Worm (Caenorhabditis elegans) whole organism, young adult: ENCODE data around the gene K06A1.2.

ENCODE experiments used
- B0261.1 ChIP-seq: sonication (generic microtip); optimal IDR thresholded peaks from 2 replicates; lab custom pipeline; 2016; ENCODE audit warnings: mild to moderate bottlenecking, missing genetic modification characterization, moderate library complexity, missing compliant biosample characterization
- B0336.3 ChIP-seq: fragments of 200-800 bp; sonication (Bioruptor generic); IDR thresholded peaks from 2 replicates; pipeline ENCODE4 v1.3.6; 2022; ENCODE audit warnings: missing genetic modification characterization, missing compliant biosample characterization
- F23B12.7 ChIP-seq: sonication (generic microtip); optimal IDR thresholded peaks from 2 replicates; lab custom pipeline; 2017; ENCODE audit warnings: missing genetic modification characterization, mild to moderate bottlenecking, missing compliant biosample characterization, antibody characterized with exemption, moderate library complexity; ENCODE audit not compliant: insufficient read depth
- F33H1.4 ChIP-seq: fragments of 200-800 bp; sonication (Bioruptor generic); IDR thresholded peaks from 2 replicates; pipeline ENCODE4 v1.3.6; 2022; ENCODE audit warnings: missing genetic modification reagents, missing genetic modification characterization, missing compliant biosample characterization
- F39B2.1 ChIP-seq: fragments of 200-800 bp; sonication (Bioruptor generic); IDR thresholded peaks from 2 replicates; pipeline ENCODE4 v1.3.6; 2022; ENCODE audit warnings: missing genetic modification reagents, missing genetic modification characterization, missing compliant biosample characterization
- F49E8.2 ChIP-seq: sonication (generic microtip); optimal IDR thresholded peaks from 3 replicates; lab custom pipeline; 2017; ENCODE audit warnings: missing genetic modification characterization, mild to moderate bottlenecking, missing compliant biosample characterization, antibody characterized with exemption, moderate library complexity; ENCODE audit not compliant: insufficient read depth
- T26A5.8 ChIP-seq: sonication (generic microtip); optimal IDR thresholded peaks from 2 replicates; lab custom pipeline; 2016; ENCODE audit warnings: missing genetic modification characterization, missing compliant biosample characterization
- Y53G8AR.9 ChIP-seq: fragments of 200-800 bp; sonication (Bioruptor generic); conservative IDR thresholded peaks from 2 replicates; pipeline ENCODE4 v1.3.6; 2022; ENCODE audit warnings: missing genetic modification reagents, missing genetic modification characterization, missing compliant biosample characterization
- Y79H2A.3 ChIP-seq: fragments of 200-800 bp; sonication (Bioruptor generic); conservative IDR thresholded peaks from 2 replicates; pipeline ENCODE4 v1.3.6; 2022; ENCODE audit warnings: missing genetic modification reagents, missing genetic modification characterization, missing compliant biosample characterization
- Y95B8A.8 ChIP-seq: fragments of 200-800 bp; sonication (Bioruptor generic); IDR thresholded peaks from 2 replicates; pipeline ENCODE4 v1.3.6; 2022; ENCODE audit warnings: missing genetic modification reagents, missing genetic modification characterization, missing compliant biosample characterization
- athp-1 ChIP-seq: sonication (generic microtip); optimal IDR thresholded peaks from 2 replicates; lab custom pipeline; 2017; ENCODE audit warnings: mild to moderate bottlenecking, missing genetic modification characterization, missing compliant biosample characterization
- attf-5 ChIP-seq: fragments of 200-800 bp; sonication (Bioruptor generic); optimal IDR thresholded peaks from 2 replicates; lab custom pipeline; 2018; ENCODE audit warnings: mild to moderate bottlenecking, missing genetic modification characterization, missing compliant biosample characterization
- cebp-1 ChIP-seq, 2 experiments: fragments of 200-800 bp in 1 of 2; sonication (Bioruptor generic) in 1 of 2; sonication (generic microtip) in 1 of 2; IDR thresholded peaks in 1 of 2; optimal IDR thresholded peaks in 1 of 2; 2 replicates each; pipeline versions ENCODE4 v1.3.6 to Lab custom; 2017 to 2022; ENCODE audit warnings: missing compliant biosample characterization in 2 of 2, missing genetic modification characterization in 2 of 2, mild to moderate bottlenecking in 1 of 2, missing genetic modification reagents in 1 of 2, moderate library complexity in 1 of 2
- ceh-100 ChIP-seq: fragments of 200-800 bp; sonication (Bioruptor generic); IDR thresholded peaks from 2 replicates; pipeline ENCODE4 v1.3.6; 2022; ENCODE audit warnings: missing genetic modification reagents, missing genetic modification characterization, missing compliant biosample characterization
- ceh-27 ChIP-seq: fragments of 200-800 bp; sonication (Bioruptor generic); optimal IDR thresholded peaks from 2 replicates; lab custom pipeline; 2018; ENCODE audit warnings: mild to moderate bottlenecking, missing genetic modification characterization, moderate library complexity, missing compliant biosample characterization
- ceh-40 ChIP-seq: fragments of 200-800 bp; sonication (Bioruptor generic); IDR thresholded peaks from 2 replicates; pipeline ENCODE4 v1.3.6; 2022; ENCODE audit warnings: missing genetic modification characterization, missing compliant biosample characterization
- ceh-58 ChIP-seq: fragments of 200-800 bp; sonication (Bioruptor generic); IDR thresholded peaks from 2 replicates; pipeline ENCODE4 v1.3.6; 2022; ENCODE audit warnings: missing genetic modification characterization, missing compliant biosample characterization
- ceh-91 ChIP-seq: fragments of 200-800 bp; sonication (Bioruptor generic); IDR thresholded peaks from 2 replicates; pipeline ENCODE4 v1.3.6; 2022; ENCODE audit warnings: missing genetic modification reagents, missing genetic modification characterization, missing compliant biosample characterization
- die-1 ChIP-seq: sonication (generic microtip); optimal IDR thresholded peaks from 2 replicates; lab custom pipeline; 2016; ENCODE audit warnings: missing genotype, mild to moderate bottlenecking, missing genetic modification characterization, missing compliant biosample characterization
- egl-44 ChIP-seq: fragments of 200-800 bp; sonication (Bioruptor generic); IDR thresholded peaks from 2 replicates; pipeline ENCODE4 v1.3.6; 2022; ENCODE audit warnings: missing genetic modification reagents, missing genetic modification characterization, missing compliant biosample characterization
- egrh-3 ChIP-seq: fragments of 200-800 bp; sonication (Bioruptor generic); IDR thresholded peaks from 2 replicates; pipeline ENCODE4 v1.3.6; 2022; ENCODE audit warnings: missing genetic modification reagents, missing genetic modification characterization, missing compliant biosample characterization
- ekl-4 ChIP-seq: fragments of 200-800 bp; sonication (Bioruptor generic); IDR thresholded peaks from 2 replicates; pipeline ENCODE4 v1.3.6; 2022; ENCODE audit warnings: missing genetic modification reagents, missing genetic modification characterization, missing compliant biosample characterization
- hmg-1.2 ChIP-seq: fragments of 200-800 bp; sonication (Bioruptor generic); IDR thresholded peaks from 2 replicates; pipeline ENCODE4 v1.3.6; 2022; ENCODE audit warnings: missing genetic modification reagents, missing genetic modification characterization, missing compliant biosample characterization
- hmg-20 ChIP-seq: fragments of 200-800 bp; sonication (Bioruptor generic); IDR thresholded peaks from 2 replicates; pipeline ENCODE4 v1.3.6; 2022; ENCODE audit warnings: missing genetic modification reagents, missing genetic modification characterization, missing compliant biosample characterization
- hsf-1 ChIP-seq: fragments of 200-800 bp; sonication (Bioruptor generic); IDR thresholded peaks from 2 replicates; pipeline ENCODE4 v1.3.6; 2022; ENCODE audit warnings: missing genetic modification reagents, missing genetic modification characterization, missing compliant biosample characterization
- lsl-1 ChIP-seq: fragments of 200-800 bp; sonication (Bioruptor generic); optimal IDR thresholded peaks from 2 replicates; lab custom pipeline; 2018; ENCODE audit warnings: mild to moderate bottlenecking, missing genetic modification characterization, moderate library complexity, missing compliant biosample characterization
- madf-3 ChIP-seq: fragments of 200-800 bp; sonication (Bioruptor generic); IDR thresholded peaks from 2 replicates; pipeline ENCODE4 v1.3.6; 2022; ENCODE audit warnings: missing genetic modification reagents, missing genetic modification characterization, missing compliant biosample characterization
- madf-6 ChIP-seq: fragments of 200-800 bp; sonication (Bioruptor generic); IDR thresholded peaks from 2 replicates; pipeline ENCODE4 v1.3.6; 2022; ENCODE audit warnings: missing genetic modification reagents, missing genetic modification characterization, missing compliant biosample characterization
- madf-8 ChIP-seq: fragments of 200-800 bp; sonication (Bioruptor generic); conservative IDR thresholded peaks from 2 replicates; pipeline ENCODE4 v1.3.6; 2022; ENCODE audit warnings: missing genetic modification reagents, missing genetic modification characterization, missing compliant biosample characterization
- mel-28 ChIP-seq: sonication (generic microtip); optimal IDR thresholded peaks from 2 replicates; lab custom pipeline; 2016; ENCODE audit warnings: borderline replicate concordance, mild to moderate bottlenecking, missing genetic modification characterization, missing compliant biosample characterization
- nfyb-1 ChIP-seq: fragments of 200-800 bp; sonication (Bioruptor generic); IDR thresholded peaks from 2 replicates; pipeline ENCODE4 v1.3.6; 2022; ENCODE audit warnings: missing genetic modification reagents, missing genetic modification characterization, missing compliant biosample characterization
- pha-4 ChIP-seq: fragments of 150-350 bp; sonication (generic microtip); optimal IDR thresholded peaks from 2 replicates; lab custom pipeline; 2014; ENCODE audit warnings: missing biosample characterization, missing genetic modification reagents, missing genetic modification characterization
- rcor-1 ChIP-seq: fragments of 200-800 bp; sonication (Bioruptor generic); IDR thresholded peaks from 2 replicates; pipeline ENCODE4 v1.3.6; 2022; ENCODE audit warnings: missing genetic modification reagents, missing genetic modification characterization, missing compliant biosample characterization
- repo-1 ChIP-seq: sonication (generic microtip); optimal IDR thresholded peaks from 2 replicates; lab custom pipeline; 2017; ENCODE audit warnings: mild to moderate bottlenecking, missing genetic modification characterization, missing compliant biosample characterization
- sea-2 ChIP-seq: fragments of 200-800 bp; sonication (Bioruptor generic); IDR thresholded peaks from 2 replicates; pipeline ENCODE4 v1.3.6; 2022; ENCODE audit warnings: missing genetic modification characterization, missing compliant biosample characterization
- snpc-3.4 ChIP-seq: sonication (generic microtip); optimal IDR thresholded peaks from 2 replicates; lab custom pipeline; 2017; ENCODE audit warnings: missing genetic modification characterization, mild to moderate bottlenecking, missing compliant biosample characterization, antibody characterized with exemption, moderate library complexity, missing genotype, missing genetic modification reagents
- tbp1 ChIP-seq: fragments of 200-800 bp; sonication (Bioruptor generic); optimal IDR thresholded peaks from 2 replicates; lab custom pipeline; 2018; ENCODE audit warnings: mild to moderate bottlenecking, missing genetic modification characterization, missing compliant biosample characterization
- tbx-9 ChIP-seq: sonication (generic microtip); optimal IDR thresholded peaks from 2 replicates; lab custom pipeline; 2016; ENCODE audit warnings: borderline replicate concordance, missing genetic modification characterization, inconsistent platforms, missing compliant biosample characterization
- tlf-1 ChIP-seq: fragments of 200-800 bp; sonication (Bioruptor generic); optimal IDR thresholded peaks from 2 replicates; lab custom pipeline; 2018; ENCODE audit warnings: mild to moderate bottlenecking, missing genetic modification characterization, missing compliant biosample characterization
- unc-62 ChIP-seq: fragments of 150-350 bp; optimal IDR thresholded peaks from 2 replicates; lab custom pipeline; 2014; ENCODE audit warnings: missing biosample characterization, missing genetic modification reagents, missing genetic modification characterization
- xnd-1 ChIP-seq: sonication (generic microtip); optimal IDR thresholded peaks from 2 replicates; lab custom pipeline; 2016; ENCODE audit warnings: missing genotype, missing genetic modification reagents, missing genetic modification characterization, missing compliant biosample characterization
- zfh-2 ChIP-seq: fragments of 200-800 bp; sonication (Bioruptor generic); conservative IDR thresholded peaks from 2 replicates; pipeline ENCODE4 v1.3.6; 2022; ENCODE audit warnings: missing genetic modification reagents, missing genetic modification characterization, missing compliant biosample characterization
- ztf-22 ChIP-seq: fragments of 200-800 bp; sonication (Bioruptor generic); optimal IDR thresholded peaks from 2 replicates; lab custom pipeline; 2018; ENCODE audit warnings: mild to moderate bottlenecking, missing genetic modification characterization, moderate library complexity, missing compliant biosample characterization
- ztf-25 ChIP-seq: fragments of 200-800 bp; sonication (Bioruptor generic); IDR thresholded peaks from 2 replicates; pipeline ENCODE4 v1.3.6; 2022; ENCODE audit warnings: missing genetic modification reagents, missing genetic modification characterization, missing compliant biosample characterization
- ztf-3 ChIP-seq: fragments of 200-800 bp; sonication (Bioruptor generic); optimal IDR thresholded peaks from 2 replicates; lab custom pipeline; 2018; ENCODE audit warnings: mild to moderate bottlenecking, missing genetic modification characterization, missing compliant biosample characterization

Gene K06A1.2

DNA sequence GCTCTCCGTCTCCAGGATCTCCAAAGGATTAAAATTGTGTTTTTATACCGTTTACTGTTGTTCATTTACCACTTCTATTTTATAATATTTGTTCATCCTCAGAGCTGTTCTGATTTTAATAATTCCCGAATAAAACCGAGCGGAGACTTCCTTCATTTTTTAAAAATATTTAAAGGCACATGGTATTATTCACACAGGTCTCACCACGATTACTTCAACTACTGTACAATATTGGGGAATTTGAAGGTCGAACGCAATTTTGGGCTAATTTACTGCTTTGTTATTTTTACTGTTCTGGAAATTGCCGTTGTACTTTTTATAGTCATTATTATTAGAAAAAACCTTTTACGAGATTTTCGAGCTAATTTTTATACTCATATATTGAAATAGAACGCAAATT is 47.4 kb downstream of the K06A1.2 start (continued):
- TF ChIP-seq ztf-25 (GFP tag; lab: Robert Waterston, UW): 0 out of 2 replicates have a peak, but pooled peaks have one; percentile 37
- peak; percentile 56 for TF ChIP-seq ceh-91 (GFP tag; lab: Robert Waterston, UW)
- TF ChIP-seq egl-44 (GFP tag; lab: Robert Waterston, UW): 0 out of 2 replicates have a peak, but pooled peaks have one; percentile 48
- TF ChIP-seq hsf-1: peak; percentile 63; the same call in 1 of the 2 replicates
- TF ChIP-seq Y79H2A.3 (GFP tag; lab: Robert Waterston, UW): peak; percentile 89
- 0 out of 2 replicates have a peak, but pooled peaks have one; percentile 74 for TF ChIP-seq ceh-40
- TF ChIP-seq B0336.3 (GFP tag; lab: Robert Waterston, UW): peak; percentile 28; the same call in 1 of the 2 replicates
- TF ChIP-seq B0261.1 (tag; lab: Kevin White, UChicago): no peak
- TF ChIP-seq madf-3 (GFP tag; lab: Robert Waterston, UW): peak; percentile 86
- TF ChIP-seq F23B12.7 (tag; lab: Kevin White, UChicago): peak; percentile 82
- peak; percentile 88 for TF ChIP-seq Y95B8A.8
- TF ChIP-seq cebp-1 (GFP tag; IDR thresholded peaks at IDR 0.05; lab: Robert Waterston, UW): 0 out of 2 replicates have a peak, but pooled peaks have one; percentile 18
- peak; percentile 50 for TF ChIP-seq cebp-1 (tag; optimal IDR thresholded peaks at IDR 0.05; lab: Kevin White, UChicago)
- TF ChIP-seq ceh-100: peak; percentile 49
- no peak for TF ChIP-seq ztf-22 (GFP tag; lab: Kevin White, UChicago)
- peak; percentile 88 for TF ChIP-seq F33H1.4 (GFP tag; lab: Robert Waterston, UW)
- peak; percentile 23 for TF ChIP-seq repo-1 (tag; lab: Kevin White, UChicago)
- TF ChIP-seq T26A5.8: no peak
- TF ChIP-seq ztf-3: no peak
- peak; percentile 79 for TF ChIP-seq lsl-1 (GFP tag; lab: Kevin White, UChicago)
- peak; percentile 37; the same call in 1 of the 2 replicates for TF ChIP-seq madf-8 (GFP tag; lab: Robert Waterston, UW)
- TF ChIP-seq snpc-3.4 (tag; lab: Kevin White, UChicago): peak; percentile 42
- peak; percentile 51 for TF ChIP-seq hmg-1.2 (GFP tag; lab: Robert Waterston, UW)
- peak; percentile 58 for TF ChIP-seq tbp1 (GFP tag; lab: Kevin White, UChicago)
- no peak for TF ChIP-seq sea-2 (GFP tag; lab: Robert Waterston, UW)
- peak; percentile 81 for TF ChIP-seq athp-1 (tag; lab: Kevin White, UChicago)
- peak; percentile 39 for TF ChIP-seq xnd-1 (tag; lab: Kevin White, UChicago)
- no peak for TF ChIP-seq hmg-20 (GFP tag; lab: Robert Waterston, UW)
- TF ChIP-seq egrh-3 (GFP tag; lab: Robert Waterston, UW): no peak
- TF ChIP-seq rcor-1: peak; percentile 25; the same call in 1 of the 2 replicates
- TF ChIP-seq F49E8.2 (tag; lab: Kevin White, UChicago): peak; percentile 93
- peak; percentile 84 for TF ChIP-seq ekl-4
- TF ChIP-seq tlf-1 (GFP tag; lab: Kevin White, UChicago): peak; percentile 24
- peak; percentile 49 for TF ChIP-seq die-1 (tag; lab: Kevin White, UChicago)
- TF ChIP-seq zfh-2 (GFP tag; lab: Robert Waterston, UW): no peak
- 0 out of 2 replicates have a peak, but pooled peaks have one; percentile 18 for TF ChIP-seq ceh-58
- peak; percentile 86 for TF ChIP-seq madf-6 (GFP tag; lab: Robert Waterston, UW)

DNA sequence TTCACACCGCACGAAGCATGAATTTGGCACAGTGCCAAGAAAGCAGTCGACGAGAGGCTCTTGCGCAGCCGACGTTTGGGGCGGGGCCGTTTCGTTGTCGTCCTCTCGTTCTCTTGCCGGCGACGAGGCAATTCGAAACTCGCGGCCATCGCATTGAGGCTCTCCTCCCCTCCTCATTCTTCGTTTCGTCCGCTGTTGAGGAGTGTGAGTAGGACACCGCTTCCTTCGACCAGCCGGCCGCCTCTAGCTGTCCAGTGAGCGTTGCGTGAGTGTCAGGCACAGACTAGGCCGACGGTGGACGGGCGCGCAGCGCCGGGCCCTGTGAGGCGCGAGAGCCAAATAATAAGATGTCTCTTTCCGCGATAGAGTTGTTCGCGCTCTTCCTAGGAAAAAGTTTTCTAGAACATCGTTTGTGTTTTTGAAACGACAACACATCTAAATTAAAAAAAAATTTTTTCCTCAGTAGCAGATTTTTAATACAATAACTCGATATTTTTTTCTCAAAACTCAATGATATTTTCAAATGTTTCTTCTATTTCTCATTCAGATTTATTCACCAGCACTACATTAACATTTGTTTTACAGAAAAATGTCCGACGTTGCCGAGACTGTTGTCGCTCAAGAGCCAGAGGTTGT is 48.1 kb downstream of the K06A1.2 start, which contains the start of the genes T28D9.11 and T28D9.1:
T28D9.11 (minus strand) TSS at position 177 of the 636 bp plus-strand sequence.
T28D9.1 (plus strand) TSS at position 586 of the 636 bp plus-strand sequence.
- no peak for TF ChIP-seq F39B2.1 (GFP tag; lab: Robert Waterston, UW)
- TF ChIP-seq ceh-27: peak; percentile 71
- peak; percentile 60 for TF ChIP-seq rcor-1
- TF ChIP-seq pha-4 (tag; lab: Kevin White, UChicago): no peak
- TF ChIP-seq hmg-20 (GFP tag; lab: Robert Waterston, UW): no peak
- no peak; the same call in 1 of the 2 replicates for TF ChIP-seq cebp-1 (GFP tag; IDR thresholded peaks at IDR 0.05; lab: Robert Waterston, UW)
- TF ChIP-seq cebp-1 (tag; optimal IDR thresholded peaks at IDR 0.05; lab: Kevin White, UChicago): peak; percentile 57
- peak; percentile 43 for TF ChIP-seq ztf-22 (GFP tag; lab: Kevin White, UChicago)
- peak; percentile 72 for TF ChIP-seq attf-5 (GFP tag; lab: Kevin White, UChicago)
- TF ChIP-seq F33H1.4 (GFP tag; lab: Robert Waterston, UW): peak; percentile 49
- TF ChIP-seq Y53G8AR.9 (GFP tag; lab: Robert Waterston, UW): no peak
- TF ChIP-seq nfyb-1: peak; percentile 34; the same call in 1 of the 2 replicates
- no peak for TF ChIP-seq tbx-9 (tag; lab: Kevin White, UChicago)
- no peak for TF ChIP-seq B0261.1 (tag; lab: Kevin White, UChicago)
- TF ChIP-seq mel-28: no peak
- TF ChIP-seq hmg-1.2 (GFP tag; lab: Robert Waterston, UW): peak; percentile 28; the same call in 1 of the 2 replicates
- no peak for TF ChIP-seq unc-62
